Fruit fly (Drosophila melanogaster): ENCODE measurements around the gene Fancl.

Fancl gene

dm6 chr3R:10084914-10085313 lies 32.2 kb upstream of the Fancl start:
- TF ChIP-seq CTCF (optimal IDR thresholded peaks at IDR 0.05) (no peak), CG8478 (optimal IDR thresholded peaks at IDR 0.05) (no peak)

DNA sequence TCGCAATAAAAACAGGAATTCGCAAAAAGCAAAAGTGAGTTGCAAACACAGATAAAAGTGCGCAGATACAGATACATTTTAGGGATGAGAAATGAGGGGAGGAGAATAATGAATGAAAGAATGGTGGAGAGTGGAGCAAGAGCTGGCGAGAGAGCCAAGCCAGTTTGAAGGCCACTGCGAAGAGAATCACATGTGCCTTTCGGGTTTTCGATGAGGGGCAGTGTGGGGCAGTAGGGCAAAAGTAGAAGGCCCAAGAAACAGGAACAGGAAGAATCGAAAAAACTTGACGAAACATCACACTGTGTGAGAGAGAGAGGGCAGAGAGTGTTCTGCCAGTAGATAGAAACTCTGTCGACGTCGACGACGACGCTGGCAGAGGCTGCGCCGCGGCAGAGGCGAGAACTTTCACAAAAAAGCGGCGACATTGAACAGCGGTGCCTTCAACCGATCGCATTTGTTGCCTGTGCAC lies 31.5 kb upstream of the Fancl start:
- TF ChIP-seq CTCF (optimal IDR thresholded peaks at IDR 0.05): no peak
- no peak for TF ChIP-seq CG8478 (optimal IDR thresholded peaks at IDR 0.05)

dm6 chr3R:10083077-10083476 lies 30.4 kb upstream of the Fancl start:
- TF ChIP-seq CG8478 (optimal IDR thresholded peaks at IDR 0.05): no peak
- no peak for TF ChIP-seq CTCF (optimal IDR thresholded peaks at IDR 0.05)

DNA sequence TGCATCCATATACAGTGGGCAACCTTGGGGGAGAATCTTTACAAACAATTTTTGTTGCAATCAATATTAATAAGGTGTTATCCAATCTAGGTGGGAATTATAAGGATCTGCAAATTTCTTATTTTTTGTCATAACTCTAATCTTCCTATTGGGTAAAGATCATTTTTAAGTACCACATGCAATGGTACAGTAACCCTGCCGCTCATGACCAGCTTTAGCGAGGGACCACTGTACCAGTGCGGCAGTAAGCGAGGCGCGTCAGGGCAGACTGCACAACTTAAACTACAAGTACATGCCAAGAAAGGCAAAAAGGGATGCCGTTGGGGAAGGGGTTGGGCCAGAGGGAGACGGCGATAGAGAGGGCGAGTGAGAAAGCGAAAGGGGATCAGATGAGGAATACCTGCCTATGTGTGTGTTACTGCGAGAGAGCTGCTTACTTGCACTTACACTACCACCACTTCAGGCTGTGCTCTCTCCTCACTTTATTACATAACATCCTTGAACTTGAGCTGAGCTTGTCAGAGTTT lies 29.9 kb upstream of the Fancl start:
- TF ChIP-seq CTCF (optimal IDR thresholded peaks at IDR 0.05) (no peak), CG8478 (optimal IDR thresholded peaks at IDR 0.05) (no peak)

dm6 chr3R:10081469-10082111 lies 28.9 kb upstream of the Fancl start:
- TF ChIP-seq CG8478 (optimal IDR thresholded peaks at IDR 0.05) (no peak), CTCF (optimal IDR thresholded peaks at IDR 0.05) (no peak)

- no peak for TF ChIP-seq CTCF (optimal IDR thresholded peaks at IDR 0.05)
- TF ChIP-seq CG8478 (optimal IDR thresholded peaks at IDR 0.05): no peak
Observed at dm6 chr3R:10080699-10081098, 28.0 kb upstream of the Fancl start.

DNA sequence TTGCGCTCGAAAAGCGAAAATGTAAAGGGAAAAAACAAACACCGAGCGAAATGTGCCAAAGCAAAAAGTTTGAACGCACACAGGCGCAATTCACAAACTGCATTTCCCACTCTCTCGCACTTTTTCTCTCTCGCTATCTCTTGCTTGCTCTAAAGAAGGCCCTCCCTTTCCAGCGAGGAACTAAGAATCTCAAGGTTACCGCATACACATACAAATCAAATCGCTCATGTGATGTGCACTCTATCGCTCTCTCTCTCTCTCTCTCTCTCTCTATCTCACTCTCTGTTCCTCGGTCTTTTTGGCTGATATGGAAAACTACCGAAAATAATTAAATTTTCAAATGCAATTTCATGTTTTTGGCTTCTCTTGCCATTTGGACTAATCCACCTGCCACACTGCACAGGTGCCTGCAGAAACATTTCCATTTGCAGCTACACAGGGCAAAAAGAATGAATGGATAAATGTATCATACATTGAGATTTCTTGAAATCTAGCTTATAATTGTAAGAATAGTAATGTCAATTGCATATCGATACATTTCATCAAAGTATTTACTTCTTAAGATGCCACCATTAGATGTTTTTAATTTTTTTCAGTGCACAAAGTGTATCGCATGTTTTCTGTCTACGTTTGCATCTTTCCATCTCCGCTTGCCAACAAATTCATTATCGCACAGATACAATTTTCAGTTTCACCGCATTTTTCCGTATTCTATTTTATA lies 26.8 kb upstream of the Fancl start:
- TF ChIP-seq CG8478 (optimal IDR thresholded peaks at IDR 0.05) (no peak), CTCF (optimal IDR thresholded peaks at IDR 0.05) (no peak)

DNA sequence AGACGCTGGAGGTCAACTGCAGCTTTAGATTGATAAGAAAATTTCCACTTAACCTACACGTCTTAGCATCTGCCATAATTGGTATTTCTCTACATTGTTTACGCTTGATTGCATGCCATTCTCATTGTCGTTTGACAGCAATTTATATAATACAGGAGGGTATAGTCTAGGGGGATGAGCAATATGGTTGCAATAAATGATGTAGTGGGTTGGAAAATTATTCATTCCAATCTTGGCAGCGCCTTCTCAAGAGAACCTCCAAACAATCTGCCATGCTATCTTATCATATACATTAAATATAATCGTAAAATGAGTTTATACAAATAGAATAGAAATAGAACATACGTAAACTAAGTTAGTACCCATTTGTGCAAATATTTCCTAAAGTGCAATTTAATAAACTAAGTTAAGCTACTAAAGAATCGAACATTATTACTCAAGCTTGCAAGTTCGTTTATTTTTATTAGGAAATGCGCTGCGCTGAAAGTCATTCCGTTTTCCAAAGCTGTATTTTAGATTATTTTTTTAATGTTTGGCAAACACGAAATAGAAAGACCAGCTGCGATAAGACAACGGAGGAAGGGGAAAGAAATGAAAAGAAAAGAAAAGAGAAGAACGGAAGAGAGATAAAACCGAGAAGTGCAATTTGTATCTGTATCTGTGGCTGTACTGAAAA lies 25.9 kb upstream of the Fancl start:
- no peak for TF ChIP-seq CG8478 (optimal IDR thresholded peaks at IDR 0.05)
- no peak for TF ChIP-seq CTCF (optimal IDR thresholded peaks at IDR 0.05)

DNA sequence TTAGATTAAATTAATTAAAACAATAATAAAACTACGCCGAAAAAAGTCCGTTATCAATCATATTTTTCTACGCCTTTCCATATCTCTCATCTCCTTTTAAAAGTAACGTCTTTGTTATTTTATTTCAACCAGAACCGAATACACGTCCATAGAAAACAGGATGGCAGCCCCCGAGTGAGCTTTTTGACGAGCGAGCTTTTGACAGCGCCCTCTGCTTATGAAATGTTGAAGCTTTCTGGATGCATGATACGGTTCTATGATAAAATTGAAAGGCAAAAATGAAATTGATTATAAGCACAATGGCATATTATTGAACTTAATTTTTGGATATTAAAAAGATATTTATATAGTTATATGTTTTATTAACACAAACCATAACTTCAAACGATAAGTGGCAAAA lies 24.0 kb upstream of the Fancl start:
- TF ChIP-seq CTCF (optimal IDR thresholded peaks at IDR 0.05) (peak in 1 of 2 experiments; percentile 54), CG8478 (optimal IDR thresholded peaks at IDR 0.05) (no peak)

DNA sequence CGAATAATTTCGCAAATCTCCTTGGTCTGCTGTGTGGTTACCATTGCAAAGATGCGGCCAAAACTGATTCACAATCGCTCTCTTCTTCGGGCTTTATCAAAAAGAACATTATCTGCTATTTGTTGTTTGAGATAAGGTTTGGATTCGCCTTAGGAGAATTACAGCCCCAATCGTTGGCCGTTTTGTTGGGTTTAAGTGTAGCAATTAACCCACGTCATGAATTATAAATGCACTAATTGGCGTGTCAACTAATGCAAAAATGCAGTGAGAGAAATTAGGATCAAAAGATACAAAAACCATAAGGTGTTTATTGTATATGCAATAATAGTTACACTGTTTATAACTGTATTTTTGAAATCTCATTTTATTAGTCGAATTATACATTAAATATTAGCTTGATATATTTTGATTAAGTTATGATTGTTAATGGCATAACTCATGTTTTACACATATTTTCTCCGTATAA lies 22.7 kb upstream of the Fancl start, which contains the start of gene Alp13:
Gene Alp13, minus strand, starts transcription at position 51 of the 466 bp plus-strand sequence.
- no peak for TF ChIP-seq CTCF (optimal IDR thresholded peaks at IDR 0.05)
- no peak for TF ChIP-seq CG8478 (optimal IDR thresholded peaks at IDR 0.05)

DNA sequence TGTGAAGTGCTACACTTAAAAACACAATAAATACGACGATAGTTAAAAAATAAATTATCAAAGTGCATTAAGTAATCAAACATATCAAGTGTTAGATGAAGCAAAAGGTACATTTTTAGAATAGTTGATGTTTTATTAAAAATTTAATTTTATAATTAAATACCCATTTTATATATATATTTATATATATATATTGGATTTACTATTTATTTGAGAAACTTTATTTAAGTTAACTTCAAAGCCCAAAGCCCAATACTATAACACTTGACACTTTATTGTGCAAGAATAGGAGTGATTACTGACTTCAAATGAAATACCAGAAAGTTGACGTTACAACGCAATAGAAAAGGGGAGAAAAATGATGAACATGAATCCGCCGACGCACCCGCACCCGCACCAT lies 18.1 kb upstream of the Fancl start, which contains the start of gene nerfin-2:
Gene nerfin-2, plus strand, starts transcription at position 301 of the 400 bp plus-strand sequence.
- TF ChIP-seq CTCF (optimal IDR thresholded peaks at IDR 0.05) (no peak), CG8478 (optimal IDR thresholded peaks at IDR 0.05) (no peak)

DNA sequence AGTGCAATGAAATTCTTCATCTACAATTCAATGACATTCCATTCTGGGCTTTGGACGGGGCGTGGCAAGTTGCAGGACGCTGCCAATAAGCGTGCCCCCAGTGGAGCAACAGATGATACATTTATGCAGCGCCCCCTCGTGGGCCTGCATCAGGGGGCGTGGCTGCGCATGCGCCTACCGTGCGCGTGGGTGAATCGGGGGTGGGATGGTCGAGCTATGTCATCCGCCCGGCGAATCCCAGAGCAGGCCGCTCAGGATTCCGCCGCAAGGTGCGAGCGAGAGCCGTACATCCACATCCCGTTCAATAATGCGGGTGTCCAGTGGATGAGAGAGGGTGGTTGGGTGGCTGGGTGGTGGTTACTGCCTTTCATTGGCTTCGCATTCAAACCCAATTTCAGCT lies 17.5 kb upstream of the Fancl start:
- TF ChIP-seq CTCF (optimal IDR thresholded peaks at IDR 0.05): no peak
- no peak for TF ChIP-seq CG8478 (optimal IDR thresholded peaks at IDR 0.05)

DNA sequence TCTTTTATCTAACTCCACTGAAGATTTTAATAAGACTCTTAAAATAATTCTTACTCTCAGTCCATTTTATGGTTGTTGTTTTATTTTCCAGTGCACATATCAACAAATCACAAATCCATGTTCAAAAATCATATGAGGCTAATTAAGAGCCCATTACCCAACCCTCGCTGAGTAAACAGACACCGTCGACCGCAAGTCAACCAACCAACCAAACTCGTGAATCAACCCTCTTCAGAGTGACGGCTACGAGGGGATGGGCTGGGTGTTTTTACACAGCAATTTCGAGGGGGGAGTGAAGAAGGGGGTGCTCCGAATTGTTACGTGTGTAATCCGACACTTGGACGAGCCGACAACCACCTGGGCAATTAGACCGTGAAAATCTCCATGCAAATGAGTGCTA lies 16.1 kb upstream of the Fancl start:
- no peak for TF ChIP-seq CG8478 (optimal IDR thresholded peaks at IDR 0.05)
- TF ChIP-seq CTCF (optimal IDR thresholded peaks at IDR 0.05): no peak

dm6 chr3R:10067605-10068004 lies 14.9 kb upstream of the Fancl start, which contains the start of gene CG33784:
Gene CG33784 (plus strand): TSS chr3R:10067905.
- TF ChIP-seq CTCF (optimal IDR thresholded peaks at IDR 0.05) (no peak), CG8478 (optimal IDR thresholded peaks at IDR 0.05) (no peak)

- no peak for TF ChIP-seq CG8478 (optimal IDR thresholded peaks at IDR 0.05)
- no peak for TF ChIP-seq CTCF (optimal IDR thresholded peaks at IDR 0.05)
Observed at dm6 chr3R:10066470-10066869, 13.8 kb upstream of the Fancl start, which contains the start of gene CG33783. Gene CG33783 (plus strand): TSS chr3R:10066770.

Data from S2 (cell line).